Fruit fly (Drosophila melanogaster) whole organism, embryonic: ENCODE measurements around the gene CG31068.

Source experiments
- Blimp-1 ChIP-seq: fragments of 200-800 bp; sonication (Bioruptor generic); optimal IDR thresholded peaks from 3 replicates; lab custom pipeline; 2018; ENCODE audit warnings: missing biosample characterization, missing genetic modification characterization, mild to moderate bottlenecking, moderate library complexity, missing genetic modification reagents
- CG10565 ChIP-seq: fragments of 200-800 bp; sonication (Bioruptor generic); optimal IDR thresholded peaks from 3 replicates; lab custom pipeline; 2016; ENCODE audit warnings: missing biosample characterization, mild to moderate bottlenecking, missing genetic modification characterization
- CG10979 ChIP-seq: fragments of 200-800 bp; sonication (Bioruptor generic); optimal IDR thresholded peaks from 2 replicates; lab custom pipeline; 2018; ENCODE audit warnings: missing biosample characterization, mild to moderate bottlenecking, missing genetic modification characterization, moderate library complexity
- CG11504 ChIP-seq: fragments of 200-800 bp; sonication (Bioruptor generic); optimal IDR thresholded peaks from 3 replicates; lab custom pipeline; 2019; ENCODE audit warnings: missing biosample characterization, mild to moderate bottlenecking, missing genetic modification characterization, moderate library complexity
- CG14050 ChIP-seq: fragments of 200-800 bp; sonication (Bioruptor generic); IDR thresholded peaks from 3 replicates; pipeline ENCODE4 v1.3.6; 2022; ENCODE audit warnings: missing biosample characterization, missing genetic modification characterization
- CG15601 ChIP-seq: fragments of 200-800 bp; sonication (Bioruptor generic); optimal IDR thresholded peaks from 3 replicates; lab custom pipeline; 2019; ENCODE audit warnings: missing biosample characterization, mild to moderate bottlenecking, missing genetic modification characterization, moderate library complexity
- CG17612 ChIP-seq: fragments of 200-800 bp; sonication (Bioruptor generic); IDR thresholded peaks from 2 replicates; pipeline ENCODE4 v1.3.6; 2022; ENCODE audit warnings: missing biosample characterization, missing genetic modification characterization
- CG17802 ChIP-seq: fragments of 200-800 bp; sonication (Bioruptor generic); optimal IDR thresholded peaks from 2 replicates; lab custom pipeline; 2018; ENCODE audit warnings: missing biosample characterization, mild to moderate bottlenecking, missing genetic modification characterization, moderate library complexity
- CG18262 ChIP-seq: fragments of 200-800 bp; optimal IDR thresholded peaks from 3 replicates; lab custom pipeline; 2019; ENCODE audit warnings: missing biosample characterization, mild to moderate bottlenecking, missing genetic modification characterization, moderate library complexity
- CG18599 ChIP-seq: fragments of 200-800 bp; sonication (Bioruptor generic); optimal IDR thresholded peaks from 3 replicates; lab custom pipeline; 2017; ENCODE audit warnings: missing biosample characterization, missing genetic modification characterization, mild to moderate bottlenecking, moderate library complexity, missing genetic modification reagents
- CG2120 ChIP-seq: fragments of 200-800 bp; sonication (Bioruptor generic); optimal IDR thresholded peaks from 3 replicates; lab custom pipeline; 2016; ENCODE audit warnings: missing biosample characterization, missing genetic modification characterization
- CG2678 ChIP-seq: fragments of 200-800 bp; sonication (Bioruptor generic); optimal IDR thresholded peaks from 3 replicates; lab custom pipeline; 2019; ENCODE audit warnings: missing biosample characterization, mild to moderate bottlenecking, missing genetic modification characterization, moderate library complexity
- CG31441 ChIP-seq: fragments of 200-800 bp; sonication (Bioruptor generic); IDR thresholded peaks from 2 replicates; pipeline ENCODE4 v1.3.6; 2022; ENCODE audit warnings: missing biosample characterization, missing genetic modification characterization
- CG6683 ChIP-seq: fragments of 200-800 bp; sonication (Bioruptor generic); optimal IDR thresholded peaks from 2 replicates; lab custom pipeline; 2017; ENCODE audit warnings: missing biosample characterization, mild to moderate bottlenecking, missing genetic modification characterization, missing genetic modification reagents
- CG6689 ChIP-seq: fragments of 200-800 bp; sonication (Bioruptor generic); IDR thresholded peaks from 2 replicates; pipeline ENCODE4 v1.3.6; 2022; ENCODE audit warnings: missing biosample characterization, missing genetic modification characterization
- CG7839 ChIP-seq: fragments of 200-800 bp; sonication (Bioruptor generic); optimal IDR thresholded peaks from 3 replicates; lab custom pipeline; 2018; ENCODE audit warnings: missing biosample characterization, mild to moderate bottlenecking, missing genetic modification characterization, moderate library complexity
- CG8281 ChIP-seq: fragments of 200-800 bp; sonication (Bioruptor generic); optimal IDR thresholded peaks from 2 replicates; lab custom pipeline; 2018; ENCODE audit warnings: missing biosample characterization, mild to moderate bottlenecking, missing genetic modification characterization, moderate library complexity
- D19A ChIP-seq: fragments of 200-800 bp; optimal IDR thresholded peaks from 3 replicates; lab custom pipeline; 2019; ENCODE audit warnings: missing biosample characterization, mild to moderate bottlenecking, missing genetic modification characterization, moderate library complexity
- D19B ChIP-seq: fragments of 200-800 bp; sonication (Bioruptor generic); optimal IDR thresholded peaks from 2 replicates; lab custom pipeline; 2017; ENCODE audit warnings: missing biosample characterization, mild to moderate bottlenecking, missing genetic modification characterization
- Doc2 ChIP-seq: fragments of 200-800 bp; sonication (Bioruptor generic); IDR thresholded peaks from 2 replicates; pipeline ENCODE4 v1.3.6; 2022; ENCODE audit warnings: missing biosample characterization, missing genetic modification characterization
- Fer2 ChIP-seq: fragments of 200-800 bp; sonication (Bioruptor generic); optimal IDR thresholded peaks from 2 replicates; lab custom pipeline; 2018; ENCODE audit warnings: missing biosample characterization, mild to moderate bottlenecking, missing genetic modification characterization, moderate library complexity
- Gug ChIP-seq: fragments of 200-800 bp; sonication (Bioruptor generic); IDR thresholded peaks from 4 replicates; pipeline ENCODE4 v1.3.6; 2022; ENCODE audit warnings: missing biosample characterization, missing genetic modification characterization
- HHEX ChIP-seq: fragments of 200-800 bp; sonication (Bioruptor generic); optimal IDR thresholded peaks from 3 replicates; lab custom pipeline; 2017; ENCODE audit warnings: missing biosample characterization, mild to moderate bottlenecking, missing genetic modification characterization, missing genetic modification reagents
- HLH3B ChIP-seq: fragments of 200-800 bp; sonication (Bioruptor generic); IDR thresholded peaks from 2 replicates; pipeline ENCODE4 v1.3.6; 2022; ENCODE audit warnings: missing biosample characterization, missing genetic modification characterization
- HLH54F ChIP-seq: fragments of 200-800 bp; sonication (Bioruptor generic); optimal IDR thresholded peaks from 3 replicates; lab custom pipeline; 2016; ENCODE audit warnings: missing biosample characterization, missing genetic modification characterization
- MBD-R2 ChIP-seq: fragments of 200-800 bp; sonication (Bioruptor generic); IDR thresholded peaks from 2 replicates; pipeline ENCODE4 v1.3.6; 2022; ENCODE audit warnings: missing biosample characterization, missing genetic modification characterization
- Mrtf ChIP-seq: fragments of 200-800 bp; sonication (Bioruptor generic); IDR thresholded peaks from 3 replicates; pipeline ENCODE4 v1.3.6; 2022; ENCODE audit warnings: missing biosample characterization, missing genetic modification characterization
- Neu2 ChIP-seq: fragments of 200-800 bp; sonication (Bioruptor generic); optimal IDR thresholded peaks from 3 replicates; lab custom pipeline; 2016; ENCODE audit warnings: missing biosample characterization, missing genetic modification characterization, borderline replicate concordance
- Nf-YC ChIP-seq: fragments of 200-800 bp; optimal IDR thresholded peaks from 3 replicates; lab custom pipeline; 2019; ENCODE audit warnings: missing biosample characterization, mild to moderate bottlenecking, missing genetic modification characterization, moderate library complexity
- Oaz ChIP-seq: fragments of 200-800 bp; sonication (Bioruptor generic); IDR thresholded peaks from 2 replicates; pipeline ENCODE4 v1.3.6; 2022; ENCODE audit warnings: missing biosample characterization, missing genetic modification characterization
- Ssrp ChIP-seq: fragments of 200-800 bp; sonication (Bioruptor generic); optimal IDR thresholded peaks from 2 replicates; lab custom pipeline; 2018; ENCODE audit warnings: missing biosample characterization, mild to moderate bottlenecking, missing genetic modification characterization, moderate library complexity
- TFAM ChIP-seq: fragments of 200-800 bp; sonication (Bioruptor generic); optimal IDR thresholded peaks from 2 replicates; lab custom pipeline; 2017; ENCODE audit warnings: missing biosample characterization, missing genetic modification characterization, inconsistent platforms
- ems ChIP-seq: fragments of 200-800 bp; sonication (Bioruptor generic); optimal IDR thresholded peaks from 3 replicates; lab custom pipeline; 2016; ENCODE audit warnings: missing biosample characterization, missing genetic modification characterization
- esg ChIP-seq: fragments of 200-800 bp; sonication (Bioruptor generic); conservative IDR thresholded peaks from 2 replicates; pipeline ENCODE4 v1.3.6; 2022; ENCODE audit warnings: missing biosample characterization, missing genetic modification characterization
- gem ChIP-seq: fragments of 200-800 bp; sonication (Bioruptor generic); optimal IDR thresholded peaks from 2 replicates; lab custom pipeline; 2019; ENCODE audit warnings: missing biosample characterization, mild to moderate bottlenecking, missing genetic modification characterization, moderate library complexity
- gsb-n ChIP-seq: fragments of 200-800 bp; sonication (Bioruptor generic); optimal IDR thresholded peaks from 3 replicates; lab custom pipeline; 2018; ENCODE audit warnings: missing biosample characterization, mild to moderate bottlenecking, missing genetic modification characterization
- h ChIP-seq: fragments of >200 bp; optimal IDR thresholded peaks from 2 replicates; lab custom pipeline; 2017
- jigr1 ChIP-seq: fragments of 200-800 bp; sonication (Bioruptor generic); IDR thresholded peaks from 3 replicates; pipeline ENCODE4 v1.3.6; 2022; ENCODE audit warnings: missing biosample characterization, missing genetic modification characterization
- ken ChIP-seq: fragments of 200-800 bp; sonication (Bioruptor generic); IDR thresholded peaks from 3 replicates; pipeline ENCODE4 v1.3.6; 2022; ENCODE audit warnings: missing biosample characterization, missing genetic modification characterization
- lilli ChIP-seq: fragments of 200-800 bp; sonication (Bioruptor generic); optimal IDR thresholded peaks from 3 replicates; lab custom pipeline; 2016; ENCODE audit warnings: missing biosample characterization, missing genetic modification characterization
- lola ChIP-seq, 3 experiments: fragments of >200 bp in 2 of 3; fragments of 200-800 bp in 1 of 3; sonication (Bioruptor generic) in 1 of 3; optimal IDR thresholded peaks; 2 replicates each; lab custom pipeline; 2017 to 2019; ENCODE audit warnings: missing biosample characterization in 3 of 3, missing genetic modification characterization in 3 of 3, mild to moderate bottlenecking in 1 of 3, moderate library complexity in 1 of 3
- nmo ChIP-seq: fragments of 200-800 bp; sonication (Bioruptor generic); optimal IDR thresholded peaks from 2 replicates; lab custom pipeline; 2018; ENCODE audit warnings: missing biosample characterization, mild to moderate bottlenecking, missing genetic modification characterization, moderate library complexity
- pb ChIP-seq: fragments of 200-800 bp; sonication (Bioruptor generic); optimal IDR thresholded peaks from 3 replicates; lab custom pipeline; 2016; ENCODE audit warnings: missing biosample characterization, missing genetic modification characterization
- pita ChIP-seq: fragments of 200-800 bp; sonication (Bioruptor generic); optimal IDR thresholded peaks from 2 replicates; lab custom pipeline; 2017; ENCODE audit warnings: missing biosample characterization, mild to moderate bottlenecking, missing genetic modification characterization
- repo ChIP-seq: fragments of 200-800 bp; sonication (Bioruptor generic); optimal IDR thresholded peaks from 2 replicates; lab custom pipeline; 2016; ENCODE audit warnings: missing biosample characterization, missing genetic modification characterization
- rib ChIP-seq: fragments of 200-800 bp; sonication (Bioruptor generic); IDR thresholded peaks from 2 replicates; pipeline ENCODE4 v1.3.6; 2022; ENCODE audit warnings: missing biosample characterization, missing genetic modification characterization
- sima ChIP-seq: fragments of 200-800 bp; sonication (Bioruptor generic); optimal IDR thresholded peaks from 2 replicates; lab custom pipeline; 2016; ENCODE audit warnings: missing biosample characterization, missing genetic modification characterization
- trem ChIP-seq: fragments of 200-800 bp; optimal IDR thresholded peaks from 3 replicates; lab custom pipeline; 2019; ENCODE audit warnings: missing biosample characterization, mild to moderate bottlenecking, missing genetic modification characterization, moderate library complexity
- zen2 ChIP-seq: fragments of 200-800 bp; sonication (Bioruptor generic); IDR thresholded peaks from 3 replicates; pipeline ENCODE4 v1.3.6; 2022; ENCODE audit warnings: missing biosample characterization, missing genetic modification characterization; ENCODE audit not compliant: partially characterized antibody
- zf30C ChIP-seq: fragments of 200-800 bp; sonication (Bioruptor generic); optimal IDR thresholded peaks from 3 replicates; lab custom pipeline; 2018; ENCODE audit warnings: missing biosample characterization, mild to moderate bottlenecking, missing genetic modification characterization

CG31068 gene

DNA sequence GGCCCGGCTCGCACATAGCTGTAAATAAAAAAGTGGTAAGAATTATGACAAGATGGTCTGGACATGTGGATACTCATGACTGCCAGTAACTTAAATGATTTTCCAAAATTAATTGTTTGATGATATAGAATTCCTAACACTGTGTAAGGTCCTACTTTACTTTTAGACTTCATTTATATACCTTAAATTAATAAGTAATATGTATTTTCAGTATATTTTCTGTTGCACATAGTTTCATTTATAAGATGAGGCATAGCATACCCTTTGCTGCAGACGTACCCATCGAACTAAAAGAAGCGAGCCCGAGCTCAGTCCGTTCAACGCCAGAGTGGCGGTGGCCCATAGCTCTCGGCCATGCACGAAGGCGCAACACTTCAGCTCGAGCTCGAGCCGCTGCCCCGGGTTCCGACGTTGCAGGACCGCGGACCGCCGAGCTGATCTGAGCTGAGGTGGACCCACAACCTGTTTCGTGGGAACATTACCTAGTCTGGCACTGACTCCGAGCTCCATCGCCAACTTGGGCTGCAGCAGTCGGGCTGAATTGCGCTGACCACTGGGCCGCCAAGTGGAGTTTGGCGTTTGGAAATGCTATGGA is 15.9 kb upstream of the CG31068 start (continued):
- TF ChIP-seq repo (GFP tag; lab: Kevin White, UChicago) (no peak), ems (GFP tag; lab: Kevin White, UChicago) (no peak), CG6683 (GFP tag; lab: Kevin White, UChicago) (no peak), CG7839 (no peak), Ssrp (tag; lab: Kevin White, UChicago) (peak; percentile 0), HLH54F (no peak), Gug (no peak), esg (GFP tag; lab: Robert Waterston, UW) (no peak), CG6689 (0 out of 2 replicates have a peak, but pooled peaks have one; percentile 7), CG10979 (peak; percentile 55), lola (GFP tag; optimal IDR thresholded peaks at IDR 0.05; lab: Kevin White, UChicago) (peak in 1 of 3 experiments; percentile 55), rib (GFP tag; lab: Robert Waterston, UW) (no peak), gem (peak; percentile 39), CG17612 (GFP tag; lab: Robert Waterston, UW) (no peak), CG2678 (tag; lab: Kevin White, UChicago) (peak; percentile 17), h (lab: Kevin White, UChicago) (no peak), zen2 (GFP tag; lab: Robert Waterston, UW) (no peak), CG11504 (tag; lab: Kevin White, UChicago) (peak; percentile 4), Blimp-1 (peak; percentile 22), D19B (peak; percentile 49), HLH3B (no peak), Fer2 (no peak), Doc2 (no peak), D19A (tag; lab: Kevin White, UChicago) (peak; percentile 21), lilli (no peak), CG2120 (GFP tag; lab: Kevin White, UChicago) (no peak), CG17802 (tag; lab: Kevin White, UChicago) (no peak), CG31441 (0 out of 2 replicates have a peak, but pooled peaks have one; percentile 35), ken (GFP tag; lab: Robert Waterston, UW) (no peak), sima (GFP tag; lab: Kevin White, UChicago) (no peak), TFAM (GFP tag; lab: Kevin White, UChicago) (no peak), pita (GFP tag; lab: Kevin White, UChicago) (no peak), trem (no peak), gsb-n (tag; lab: Kevin White, UChicago) (peak; percentile 3), CG18599 (GFP tag; lab: Kevin White, UChicago) (no peak), pb (GFP tag; lab: Kevin White, UChicago) (no peak), HHEX (GFP tag; lab: Kevin White, UChicago) (no peak), CG8281 (tag; lab: Kevin White, UChicago) (no peak), CG14050 (GFP tag; lab: Robert Waterston, UW) (no peak), Oaz (no peak), MBD-R2 (GFP tag; lab: Robert Waterston, UW) (no peak), Neu2 (GFP tag; lab: Kevin White, UChicago) (no peak), CG18262 (tag; lab: Kevin White, UChicago) (peak; percentile 47), zf30C (GFP tag; lab: Kevin White, UChicago) (no peak), jigr1 (GFP tag; lab: Robert Waterston, UW) (no peak), CG15601 (tag; lab: Kevin White, UChicago) (peak; percentile 24), Nf-YC (tag; lab: Kevin White, UChicago) (no peak), CG10565 (GFP tag; lab: Kevin White, UChicago) (no peak), nmo (GFP tag; lab: Kevin White, UChicago) (peak; percentile 36), Mrtf (no peak)
